Fruit fly (Drosophila melanogaster): ENCODE data around the gene CG7115.
A peak's percentile ranks its signal among the peaks of the same experiment; 100 is the strongest.

The CG7115 gene

dm6 chr2L:7821279-7821848, 413 bp downstream of the CG7115 start:
- no peak for TF ChIP-seq Dll (optimal IDR thresholded peaks at IDR 0.05)
- no peak for TF ChIP-seq usp (GFP tag; optimal IDR thresholded peaks at IDR 0.05)
- TF ChIP-seq psq (optimal IDR thresholded peaks at IDR 0.05): no peak
- no peak for TF ChIP-seq pan (optimal IDR thresholded peaks at IDR 0.05)
- no peak for TF ChIP-seq CG8478 (optimal IDR thresholded peaks at IDR 0.05)
- TF ChIP-seq EcR (GFP tag; optimal IDR thresholded peaks at IDR 0.05): no peak

- no peak for TF ChIP-seq Dll (optimal IDR thresholded peaks at IDR 0.05)
- no peak for TF ChIP-seq CG8478 (optimal IDR thresholded peaks at IDR 0.05)
Observed at dm6 chr2L:7827045-7828004, 6.4 kb downstream of the CG7115 start, which contains the start of the genes Rack1 and mts. Gene Rack1, minus strand, starts transcription at chr2L:7827315. Gene mts, plus strand, starts transcription at chr2L:7827650.

- peak; percentile 95 for TF ChIP-seq CG8478 (optimal IDR thresholded peaks at IDR 0.05)
- TF ChIP-seq Dll (optimal IDR thresholded peaks at IDR 0.05): no peak
- TF ChIP-seq psq (optimal IDR thresholded peaks at IDR 0.05): no peak
- no peak for TF ChIP-seq usp (GFP tag; optimal IDR thresholded peaks at IDR 0.05)
- no peak for TF ChIP-seq pan (optimal IDR thresholded peaks at IDR 0.05)
- TF ChIP-seq EcR (GFP tag; optimal IDR thresholded peaks at IDR 0.05): no peak
Observed at dm6 chr2L:7828231-7828630, 7.3 kb downstream of the CG7115 start.

dm6 chr2L:7828901-7829300, 8.0 kb downstream of the CG7115 start:
- TF ChIP-seq EcR (GFP tag; optimal IDR thresholded peaks at IDR 0.05): no peak
- no peak for TF ChIP-seq CG8478 (optimal IDR thresholded peaks at IDR 0.05)
- TF ChIP-seq pan (optimal IDR thresholded peaks at IDR 0.05): no peak

dm6 chr2L:7833238-7833637, 12.3 kb downstream of the CG7115 start:
- TF ChIP-seq psq (optimal IDR thresholded peaks at IDR 0.05) (no peak), EcR (GFP tag; optimal IDR thresholded peaks at IDR 0.05) (no peak), CG8478 (optimal IDR thresholded peaks at IDR 0.05) (no peak), usp (GFP tag; optimal IDR thresholded peaks at IDR 0.05) (no peak), Dll (optimal IDR thresholded peaks at IDR 0.05) (no peak), pan (optimal IDR thresholded peaks at IDR 0.05) (no peak)

- TF ChIP-seq psq (optimal IDR thresholded peaks at IDR 0.05): no peak
- TF ChIP-seq Dll (optimal IDR thresholded peaks at IDR 0.05): no peak
- TF ChIP-seq CG8478 (optimal IDR thresholded peaks at IDR 0.05): no peak
- TF ChIP-seq usp (GFP tag; optimal IDR thresholded peaks at IDR 0.05): no peak
Observed at dm6 chr2L:7833650-7834049, 12.7 kb downstream of the CG7115 start.

dm6 chr2L:7838024-7838423, 17.1 kb downstream of the CG7115 start:
- TF ChIP-seq EcR (GFP tag; optimal IDR thresholded peaks at IDR 0.05) (no peak), pan (optimal IDR thresholded peaks at IDR 0.05) (no peak), usp (GFP tag; optimal IDR thresholded peaks at IDR 0.05) (no peak), psq (optimal IDR thresholded peaks at IDR 0.05) (no peak), CG8478 (optimal IDR thresholded peaks at IDR 0.05) (no peak), Dll (optimal IDR thresholded peaks at IDR 0.05) (no peak)

dm6 chr2L:7840152-7840551, 19.2 kb downstream of the CG7115 start, which contains the start of gene CG14537:
Gene CG14537, plus strand, starts transcription at chr2L:7840452.
- no peak for TF ChIP-seq Dll (optimal IDR thresholded peaks at IDR 0.05)
- no peak for TF ChIP-seq EcR (GFP tag; optimal IDR thresholded peaks at IDR 0.05)
- no peak for TF ChIP-seq usp (GFP tag; optimal IDR thresholded peaks at IDR 0.05)
- no peak for TF ChIP-seq pan (optimal IDR thresholded peaks at IDR 0.05)
- TF ChIP-seq psq (optimal IDR thresholded peaks at IDR 0.05): no peak
- TF ChIP-seq CG8478 (optimal IDR thresholded peaks at IDR 0.05): no peak

dm6 chr2L:7841244-7841643, 20.3 kb downstream of the CG7115 start:
- no peak for TF ChIP-seq pan (optimal IDR thresholded peaks at IDR 0.05)
- TF ChIP-seq EcR (GFP tag; optimal IDR thresholded peaks at IDR 0.05): no peak
- no peak for TF ChIP-seq Dll (optimal IDR thresholded peaks at IDR 0.05)
- no peak for TF ChIP-seq CG8478 (optimal IDR thresholded peaks at IDR 0.05)
- TF ChIP-seq usp (GFP tag; optimal IDR thresholded peaks at IDR 0.05): no peak
- TF ChIP-seq psq (optimal IDR thresholded peaks at IDR 0.05): no peak

dm6 chr2L:7849472-7849871, 28.5 kb downstream of the CG7115 start:
- TF ChIP-seq psq (optimal IDR thresholded peaks at IDR 0.05): no peak
- TF ChIP-seq Dll (optimal IDR thresholded peaks at IDR 0.05): no peak
- TF ChIP-seq pan (optimal IDR thresholded peaks at IDR 0.05): no peak
- TF ChIP-seq usp (GFP tag; optimal IDR thresholded peaks at IDR 0.05): no peak
- no peak for TF ChIP-seq EcR (GFP tag; optimal IDR thresholded peaks at IDR 0.05)
- no peak for TF ChIP-seq CG8478 (optimal IDR thresholded peaks at IDR 0.05)

- TF ChIP-seq psq (optimal IDR thresholded peaks at IDR 0.05): no peak
- TF ChIP-seq Dll (optimal IDR thresholded peaks at IDR 0.05): no peak
- TF ChIP-seq EcR (GFP tag; optimal IDR thresholded peaks at IDR 0.05): no peak
- no peak for TF ChIP-seq pan (optimal IDR thresholded peaks at IDR 0.05)
- TF ChIP-seq CG8478 (optimal IDR thresholded peaks at IDR 0.05): no peak
- TF ChIP-seq usp (GFP tag; optimal IDR thresholded peaks at IDR 0.05): no peak
Observed at dm6 chr2L:7850406-7850805, 29.5 kb downstream of the CG7115 start.

- TF ChIP-seq EcR (GFP tag; optimal IDR thresholded peaks at IDR 0.05): no peak
- TF ChIP-seq pan (optimal IDR thresholded peaks at IDR 0.05): no peak
- no peak for TF ChIP-seq psq (optimal IDR thresholded peaks at IDR 0.05)
- TF ChIP-seq CG8478 (optimal IDR thresholded peaks at IDR 0.05): no peak
- TF ChIP-seq Dll (optimal IDR thresholded peaks at IDR 0.05): no peak
Observed at dm6 chr2L:7851609-7852008, 30.7 kb downstream of the CG7115 start.
